Fruit fly (Drosophila melanogaster) whole organism, adult: ENCODE measurements around the gene CG11380.

Source experiments
- CG11617 ChIP-seq: fragments of 200-800 bp; sonication (Bioruptor generic); optimal IDR thresholded peaks from 2 replicates; lab custom pipeline; 2017; ENCODE audit warnings: mild to moderate bottlenecking, missing biosample characterization, missing genetic modification reagents, missing genetic modification characterization
- CG12768 ChIP-seq: fragments of 200-800 bp; sonication (Bioruptor generic); optimal IDR thresholded peaks from 2 replicates; lab custom pipeline; 2017; ENCODE audit warnings: missing biosample characterization, missing genetic modification characterization, mild to moderate bottlenecking, moderate library complexity, missing genetic modification reagents
- CG14711 ChIP-seq: fragments of 200-800 bp; sonication (Bioruptor generic); optimal IDR thresholded peaks from 2 replicates; lab custom pipeline; 2018; ENCODE audit warnings: missing biosample characterization, mild to moderate bottlenecking, missing genetic modification characterization, moderate library complexity
- CG1620 ChIP-seq: fragments of 200-800 bp; sonication (Bioruptor generic); optimal IDR thresholded peaks from 2 replicates; lab custom pipeline; 2016; ENCODE audit warnings: missing biosample characterization, missing genetic modification characterization
- CG33017 ChIP-seq: fragments of 200-800 bp; sonication (Bioruptor generic); optimal IDR thresholded peaks from 2 replicates; lab custom pipeline; 2018; ENCODE audit warnings: missing biosample characterization, mild to moderate bottlenecking, missing genetic modification characterization, moderate library complexity
- CG5204 ChIP-seq: fragments of 200-800 bp; sonication (Bioruptor generic); optimal IDR thresholded peaks from 2 replicates; lab custom pipeline; 2016; ENCODE audit warnings: missing biosample characterization, missing genetic modification characterization
- CG7045 ChIP-seq: fragments of 200-800 bp; sonication (Bioruptor generic); optimal IDR thresholded peaks from 2 replicates; lab custom pipeline; 2017; ENCODE audit warnings: missing biosample characterization, mild to moderate bottlenecking, missing genetic modification characterization
- CG7101 ChIP-seq: fragments of 200-800 bp; sonication (Bioruptor generic); optimal IDR thresholded peaks from 2 replicates; lab custom pipeline; 2018; ENCODE audit warnings: missing biosample characterization, mild to moderate bottlenecking, missing genetic modification characterization, moderate library complexity
- Clk ChIP-seq: fragments of 200-800 bp; sonication (Bioruptor generic); optimal IDR thresholded peaks from 2 replicates; lab custom pipeline; 2017; ENCODE audit warnings: missing biosample characterization, missing genetic modification characterization
- Crg-1 ChIP-seq: fragments of 200-800 bp; sonication (Bioruptor generic); optimal IDR thresholded peaks from 2 replicates; lab custom pipeline; 2016; ENCODE audit warnings: missing biosample characterization, missing genetic modification characterization
- Hr96 ChIP-seq: fragments of 200-800 bp; sonication (Bioruptor generic); optimal IDR thresholded peaks from 2 replicates; lab custom pipeline; 2016; ENCODE audit warnings: missing biosample characterization, missing genetic modification characterization
- Mnt ChIP-seq: fragments of 200-800 bp; sonication (Bioruptor generic); optimal IDR thresholded peaks from 2 replicates; lab custom pipeline; 2016; ENCODE audit warnings: missing biosample characterization, mild to moderate bottlenecking, missing genetic modification characterization
- bab1 ChIP-seq: fragments of 200-800 bp; sonication (Bioruptor generic); optimal IDR thresholded peaks from 3 replicates; lab custom pipeline; 2019; ENCODE audit warnings: missing biosample characterization, mild to moderate bottlenecking, missing genetic modification characterization, moderate library complexity
- cic ChIP-seq: fragments of 200-800 bp; sonication (Bioruptor generic); optimal IDR thresholded peaks from 2 replicates; lab custom pipeline; 2017; ENCODE audit warnings: missing biosample characterization, mild to moderate bottlenecking, missing genetic modification characterization, moderate library complexity
- cnc ChIP-seq, 2 experiments: fragments of >200 bp; optimal IDR thresholded peaks; 2 replicates each; lab custom pipeline; 2017
- kay ChIP-seq: fragments of 200-800 bp; sonication (Bioruptor generic); peaks from one replicate; lab custom pipeline; 2016; ENCODE audit warnings: missing biosample characterization, missing genetic modification characterization, borderline replicate concordance
- ovo ChIP-seq: fragments of 200-800 bp; sonication (Bioruptor generic); optimal IDR thresholded peaks from 2 replicates; lab custom pipeline; 2016; ENCODE audit warnings: missing biosample characterization, missing genetic modification characterization
- pad ChIP-seq: fragments of 200-800 bp; sonication (Bioruptor generic); optimal IDR thresholded peaks from 3 replicates; lab custom pipeline; 2017; ENCODE audit warnings: missing biosample characterization, missing genetic modification characterization, mild to moderate bottlenecking, moderate library complexity, missing genetic modification reagents
- tj ChIP-seq: fragments of 200-800 bp; sonication (Bioruptor generic); optimal IDR thresholded peaks from 3 replicates; lab custom pipeline; 2017; ENCODE audit warnings: missing biosample characterization, mild to moderate bottlenecking, missing genetic modification characterization, moderate library complexity
- toe ChIP-seq: fragments of 200-800 bp; sonication (Bioruptor generic); optimal IDR thresholded peaks from 2 replicates; lab custom pipeline; 2016; ENCODE audit warnings: missing biosample characterization, missing genetic modification characterization

The CG11380 gene

DNA sequence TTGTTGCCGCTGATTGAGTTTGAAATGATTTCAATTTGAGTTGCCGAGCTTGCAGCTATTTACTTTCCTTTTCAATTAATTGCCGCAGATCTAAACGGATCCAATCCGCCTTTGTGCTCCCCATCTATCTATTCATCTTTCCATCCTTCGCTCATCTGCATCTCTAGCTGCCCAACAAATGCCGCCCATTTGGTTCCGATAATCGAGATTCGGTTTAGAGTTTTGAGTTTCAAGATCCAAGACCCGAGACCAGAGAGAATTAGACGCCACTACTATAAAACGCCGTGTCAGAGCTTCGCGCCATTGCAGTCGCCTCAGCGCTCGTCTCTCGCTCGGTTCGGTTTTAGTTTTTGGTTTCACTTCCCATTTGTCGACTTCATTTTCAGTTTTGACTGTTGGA, 6.6 kb upstream of the CG11380 start, which contains the start of gene CG14626:
TSS of gene CG14626 (plus strand) at position 301 of the 400 bp plus-strand sequence.
- TF ChIP-seq cnc (optimal IDR thresholded peaks at IDR 0.05; lab: Kevin White, UChicago) (no peak), kay (GFP tag; lab: Kevin White, UChicago) (no peak), CG7101 (tag; lab: Kevin White, UChicago) (no peak), bab1 (GFP tag; lab: Kevin White, UChicago) (no peak)

DNA sequence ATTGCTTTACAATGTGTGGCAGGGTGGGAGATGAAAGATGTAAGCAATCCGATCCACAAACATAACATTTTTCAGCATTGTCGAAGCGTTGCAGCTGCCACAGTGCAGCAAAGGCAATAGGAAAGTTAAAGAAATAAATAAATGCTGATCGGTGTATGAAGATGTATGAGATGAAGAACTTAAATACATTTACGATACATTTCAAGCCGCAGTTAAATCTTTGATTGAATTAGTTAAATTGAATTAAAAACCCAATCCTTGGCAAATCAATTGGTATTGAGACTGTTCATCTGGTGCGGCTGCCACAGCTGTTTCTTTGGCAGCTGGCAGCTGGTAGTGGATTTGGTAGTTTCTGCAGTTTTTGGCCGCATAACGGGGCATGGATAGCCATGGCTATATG, 6.8 kb downstream of the CG11380 start:
- TF ChIP-seq Clk (no peak), toe (GFP tag; lab: Kevin White, UChicago) (no peak), CG7045 (GFP tag; lab: Kevin White, UChicago) (no peak), CG14711 (tag; lab: Kevin White, UChicago) (no peak), pad (no peak), Crg-1 (GFP tag; lab: Kevin White, UChicago) (no peak), tj (GFP tag; lab: Kevin White, UChicago) (no peak), CG7101 (tag; lab: Kevin White, UChicago) (no peak), CG12768 (GFP tag; lab: Kevin White, UChicago) (no peak), bab1 (GFP tag; lab: Kevin White, UChicago) (no peak), Mnt (GFP tag; lab: Kevin White, UChicago) (no peak), Hr96 (GFP tag; lab: Kevin White, UChicago) (no peak), CG5204 (GFP tag; lab: Kevin White, UChicago) (no peak), ovo (GFP tag; lab: Kevin White, UChicago) (no peak), cnc (optimal IDR thresholded peaks at IDR 0.05; lab: Kevin White, UChicago) (no peak), kay (GFP tag; lab: Kevin White, UChicago) (no peak), CG11617 (no peak)

DNA sequence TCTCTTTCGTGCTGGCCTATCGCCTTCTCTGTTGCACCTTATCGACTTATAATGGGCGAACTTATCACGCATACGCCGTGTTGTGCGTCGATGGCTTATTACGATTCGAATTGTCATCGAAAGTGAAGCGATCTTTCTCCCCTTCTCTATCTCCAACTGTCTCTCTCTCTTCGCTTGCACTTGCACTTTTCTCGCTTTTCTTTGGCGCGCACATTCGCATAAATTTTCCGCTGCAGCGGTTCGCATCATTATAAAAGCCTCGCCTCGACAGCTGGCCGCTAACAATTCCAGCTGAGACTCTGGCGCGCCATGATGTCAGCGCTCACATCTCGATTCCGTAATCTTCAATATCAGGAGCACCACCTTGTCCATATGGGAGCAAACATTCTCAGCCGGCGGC, 8.1 kb downstream of the CG11380 start, which contains the start of gene CG14625:
TSS of gene CG14625 (plus strand) at position 301 of the 400 bp plus-strand sequence.
- TF ChIP-seq CG14711 (tag; lab: Kevin White, UChicago) (no peak), Crg-1 (GFP tag; lab: Kevin White, UChicago) (no peak), toe (GFP tag; lab: Kevin White, UChicago) (no peak), tj (GFP tag; lab: Kevin White, UChicago) (no peak), CG11617 (no peak), CG1620 (GFP tag; lab: Kevin White, UChicago) (no peak), bab1 (GFP tag; lab: Kevin White, UChicago) (no peak), CG12768 (GFP tag; lab: Kevin White, UChicago) (no peak), Clk (no peak), cic (GFP tag; lab: Kevin White, UChicago) (no peak), ovo (GFP tag; lab: Kevin White, UChicago) (no peak), kay (GFP tag; lab: Kevin White, UChicago) (no peak), CG7045 (GFP tag; lab: Kevin White, UChicago) (no peak), CG5204 (GFP tag; lab: Kevin White, UChicago) (no peak), CG7101 (tag; lab: Kevin White, UChicago) (no peak), CG33017 (tag; lab: Kevin White, UChicago) (no peak), cnc (optimal IDR thresholded peaks at IDR 0.05; lab: Kevin White, UChicago) (no peak)

DNA sequence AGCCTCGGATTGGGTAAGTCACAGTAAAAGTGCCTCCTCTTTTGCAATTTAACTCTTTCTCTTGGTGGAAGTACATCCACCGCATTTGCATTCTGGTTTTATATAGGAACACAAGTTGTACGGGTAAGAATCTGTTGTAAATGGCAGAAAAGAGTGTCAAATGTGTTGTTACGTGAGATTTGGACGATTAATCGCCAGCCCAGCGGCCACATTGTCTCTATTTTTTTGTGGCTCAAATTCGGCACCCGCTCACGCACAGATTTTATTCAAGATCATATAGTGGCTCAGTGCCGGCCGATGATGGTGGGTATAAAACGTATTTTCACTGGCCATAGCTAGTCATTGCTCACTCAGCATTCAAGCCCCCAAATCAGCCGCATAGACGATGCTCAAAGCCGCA, 12.4 kb downstream of the CG11380 start, which contains the start of gene CG11381:
TSS of gene CG11381 (plus strand) at position 301 of the 400 bp plus-strand sequence.
- no peak for TF ChIP-seq kay (GFP tag; lab: Kevin White, UChicago)
- no peak for TF ChIP-seq CG7101 (tag; lab: Kevin White, UChicago)
- no peak for TF ChIP-seq Clk

DNA sequence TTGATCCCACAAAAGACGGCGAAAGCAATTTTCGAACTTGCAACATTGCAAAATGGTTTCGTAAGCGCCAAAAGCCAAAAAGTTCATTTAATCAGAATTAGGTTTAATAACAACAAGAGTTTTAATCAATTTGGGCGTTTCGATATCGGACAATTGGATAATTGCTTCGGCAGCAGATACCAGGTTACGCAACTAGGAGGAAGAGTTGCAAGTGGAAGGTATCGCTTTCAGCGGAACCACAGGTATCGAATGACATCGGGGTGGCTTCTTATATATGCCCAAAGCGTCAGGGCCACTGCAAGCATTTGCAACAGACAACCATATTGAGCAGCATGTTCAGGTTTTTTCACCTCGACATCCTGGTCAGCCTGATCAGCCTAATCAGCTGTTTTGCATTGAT, 15.3 kb downstream of the CG11380 start, which contains the start of gene CG14624:
TSS of gene CG14624 (plus strand) at position 301 of the 400 bp plus-strand sequence.
- TF ChIP-seq cnc (optimal IDR thresholded peaks at IDR 0.05; lab: Kevin White, UChicago) (no peak), tj (GFP tag; lab: Kevin White, UChicago) (peak; percentile 57)

DNA sequence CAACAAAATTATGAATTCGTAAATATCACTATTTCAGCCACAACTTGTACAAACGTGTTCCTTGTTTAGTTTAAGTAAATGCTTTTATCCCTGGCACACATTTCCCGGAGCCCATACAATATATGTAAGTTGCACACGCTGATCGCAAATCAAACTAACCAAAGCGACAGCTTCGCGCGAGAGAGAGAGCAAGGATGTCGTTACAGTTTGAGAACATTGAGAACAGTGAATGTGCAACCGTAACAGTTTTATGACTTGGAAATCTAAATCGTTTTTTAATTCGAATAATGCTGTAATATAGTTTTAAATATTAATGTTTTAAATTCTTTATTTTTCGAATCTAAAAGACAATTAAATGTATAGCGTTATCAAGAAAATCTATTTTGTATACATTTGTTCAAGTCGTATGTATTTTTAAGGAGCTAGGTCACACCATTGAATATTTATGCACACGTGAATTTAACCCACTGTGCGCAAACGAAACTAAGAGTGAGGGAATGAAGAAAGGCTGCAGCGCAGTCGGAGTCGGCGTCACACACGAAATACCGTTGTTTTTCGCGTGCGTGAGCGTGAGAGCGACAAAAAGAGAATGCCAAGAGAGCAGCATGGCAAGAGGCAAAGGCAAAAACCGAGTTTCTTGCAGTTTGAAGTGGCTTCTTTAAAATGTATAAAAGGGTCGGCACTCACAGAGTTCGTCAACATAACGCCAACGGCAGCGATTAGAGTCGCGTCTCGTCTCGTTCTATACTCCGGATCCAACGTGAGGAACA, 18.3 kb downstream of the CG11380 start, which contains the start of gene CG11382:
TSS of gene CG11382 (plus strand) at position 720 of the 770 bp plus-strand sequence.
- TF ChIP-seq pad (no peak), Crg-1 (GFP tag; lab: Kevin White, UChicago) (no peak), ovo (GFP tag; lab: Kevin White, UChicago) (no peak), CG11617 (no peak), CG7045 (GFP tag; lab: Kevin White, UChicago) (no peak), CG7101 (tag; lab: Kevin White, UChicago) (no peak), bab1 (GFP tag; lab: Kevin White, UChicago) (no peak), cic (GFP tag; lab: Kevin White, UChicago) (no peak), CG1620 (GFP tag; lab: Kevin White, UChicago) (no peak), toe (GFP tag; lab: Kevin White, UChicago) (no peak), tj (GFP tag; lab: Kevin White, UChicago) (no peak), CG14711 (tag; lab: Kevin White, UChicago) (no peak), cnc (optimal IDR thresholded peaks at IDR 0.05; lab: Kevin White, UChicago) (no peak), CG5204 (GFP tag; lab: Kevin White, UChicago) (no peak), CG33017 (tag; lab: Kevin White, UChicago) (no peak), CG12768 (GFP tag; lab: Kevin White, UChicago) (no peak)
